Worm (Caenorhabditis elegans): ENCODE results near the gene zip-8.

Gene zip-8

DNA sequence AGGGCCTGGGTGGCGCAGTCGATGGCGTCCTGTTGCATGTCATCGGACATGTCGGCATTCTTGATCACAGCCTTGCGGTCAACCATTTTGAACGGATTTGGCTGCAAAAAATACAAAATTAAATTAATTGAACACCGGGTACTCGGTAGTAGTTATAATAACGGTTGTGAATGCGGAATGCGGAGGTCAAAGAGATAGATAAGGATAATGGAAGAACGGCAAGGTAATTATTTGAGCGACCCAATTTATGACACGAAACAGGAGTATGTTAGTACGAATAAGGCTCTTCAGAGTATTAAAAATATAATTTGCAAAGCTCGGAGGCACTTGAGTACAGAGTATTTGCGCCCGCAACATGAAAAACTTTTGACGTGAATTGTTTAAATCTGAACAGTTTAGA, 15.1 kb upstream of the zip-8 start, which contains the start of gene dlc-1:
TSS of gene dlc-1 (minus strand) at position 101 of the 400 bp plus-strand sequence.
- TF ChIP-seq F13H6.1 (tag; optimal IDR thresholded peaks at IDR 0.05) = no peak
- no peak for TF ChIP-seq ceh-9 (tag; optimal IDR thresholded peaks at IDR 0.05)
- no peak for TF ChIP-seq npax-4 (tag; optimal IDR thresholded peaks at IDR 0.05)
- no peak for TF ChIP-seq dve-1 (tag; optimal IDR thresholded peaks at IDR 0.05)
- TF ChIP-seq ets-4 (tag; optimal IDR thresholded peaks at IDR 0.05) = no peak
- TF ChIP-seq ceh-18 (tag; optimal IDR thresholded peaks at IDR 0.05) = no peak
- TF ChIP-seq ceh-24 (tag; optimal IDR thresholded peaks at IDR 0.05) = no peak
- TF ChIP-seq odd-2 (tag; optimal IDR thresholded peaks at IDR 0.05) = no peak
- TF ChIP-seq hlh-13 (GFP tag; optimal IDR thresholded peaks at IDR 0.05) = no peak
- no peak for TF ChIP-seq unc-86 (tag; optimal IDR thresholded peaks at IDR 0.05)
- no peak for TF ChIP-seq T23F11.4 (GFP tag; optimal IDR thresholded peaks at IDR 0.05)
- no peak for TF ChIP-seq sox-2 (GFP tag; IDR thresholded peaks at IDR 0.05)
- TF ChIP-seq ceh-45 (GFP tag; IDR thresholded peaks at IDR 0.05) = no peak

DNA sequence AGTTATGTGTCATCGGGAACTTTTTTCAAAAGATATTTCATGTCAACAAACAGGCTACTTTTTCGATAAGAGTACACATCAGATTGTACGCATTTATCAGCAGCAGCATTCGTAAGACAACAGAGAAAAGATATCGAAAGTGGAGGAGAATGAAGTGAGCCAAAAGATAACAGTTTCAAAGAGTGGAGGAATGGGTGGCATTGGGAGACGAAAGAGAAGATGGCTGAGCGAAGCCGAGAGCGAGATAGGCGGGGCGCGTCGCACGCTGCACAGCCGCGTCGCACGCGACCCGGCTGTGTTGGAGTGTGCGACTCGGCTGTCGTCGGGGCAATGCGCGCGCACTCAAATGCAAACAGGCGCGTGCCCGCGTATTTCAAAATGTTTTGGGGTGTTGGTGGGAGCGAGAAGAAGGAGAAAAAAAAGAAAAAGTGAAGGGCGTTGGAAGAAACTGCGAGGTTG, 14.6 kb upstream of the zip-8 start:
- TF ChIP-seq C08G9.2 (tag; optimal IDR thresholded peaks at IDR 0.05) = peak; percentile 18
- TF ChIP-seq dve-1 (tag; optimal IDR thresholded peaks at IDR 0.05) = peak; percentile 14
- TF ChIP-seq dmd-4 (tag; optimal IDR thresholded peaks at IDR 0.05; ENCODE audit: borderline replicate concordance) = no peak
- no peak for TF ChIP-seq madf-2 (tag; optimal IDR thresholded peaks at IDR 0.05)
- no peak for TF ChIP-seq ceh-48 (tag; optimal IDR thresholded peaks at IDR 0.05)
- TF ChIP-seq unc-55 (GFP tag; optimal IDR thresholded peaks at IDR 0.05) = peak; percentile 28
- no peak for TF ChIP-seq ahr-1 (tag; optimal IDR thresholded peaks at IDR 0.05)
- TF ChIP-seq hlh-13 (GFP tag; optimal IDR thresholded peaks at IDR 0.05) = no peak
- TF ChIP-seq ztf-16 (tag; optimal IDR thresholded peaks at IDR 0.05) = no peak
- no peak for TF ChIP-seq ceh-9 (tag; optimal IDR thresholded peaks at IDR 0.05)
- no peak for TF ChIP-seq lin-11 (tag; optimal IDR thresholded peaks at IDR 0.05)
- TF ChIP-seq hlh-15 (tag; optimal IDR thresholded peaks at IDR 0.05) = no peak
- TF ChIP-seq ref-2 (tag; optimal IDR thresholded peaks at IDR 0.05) = peak; percentile 28
- no peak for TF ChIP-seq ceh-45 (GFP tag; IDR thresholded peaks at IDR 0.05)
- TF ChIP-seq hlh-6 (tag; optimal IDR thresholded peaks at IDR 0.05) = no peak
- peak; percentile 15 for TF ChIP-seq hlh-8 (tag; optimal IDR thresholded peaks at IDR 0.05)
- no peak for TF ChIP-seq unc-42 (tag; optimal IDR thresholded peaks at IDR 0.05)
- no peak for TF ChIP-seq unc-86 (tag; optimal IDR thresholded peaks at IDR 0.05)
- TF ChIP-seq fax-1 (tag; optimal IDR thresholded peaks at IDR 0.05) = no peak
- no peak for TF ChIP-seq sox-2 (GFP tag; IDR thresholded peaks at IDR 0.05)
- TF ChIP-seq unc-3 (GFP tag; conservative IDR thresholded peaks at IDR 0.05) = peak; percentile 41; the same call in 1 of the 2 replicates
- no peak for TF ChIP-seq unc-3 (tag; optimal IDR thresholded peaks at IDR 0.05)
- peak; percentile 5 for TF ChIP-seq pqm-1 (tag; optimal IDR thresholded peaks at IDR 0.05)
- TF ChIP-seq odd-2 (tag; optimal IDR thresholded peaks at IDR 0.05) = no peak
- TF ChIP-seq pat-9 (tag; optimal IDR thresholded peaks at IDR 0.05) = peak; percentile 15
- no peak for TF ChIP-seq T23F11.4 (GFP tag; optimal IDR thresholded peaks at IDR 0.05)
- TF ChIP-seq pag-3 (tag; optimal IDR thresholded peaks at IDR 0.05; ENCODE audit: borderline replicate concordance) = no peak
- no peak for TF ChIP-seq fkh-6 (tag; optimal IDR thresholded peaks at IDR 0.05)
- no peak for TF ChIP-seq tbx-7 (tag; optimal IDR thresholded peaks at IDR 0.05)
- peak; percentile 5 for TF ChIP-seq F13H6.1 (tag; optimal IDR thresholded peaks at IDR 0.05)
- TF ChIP-seq ama-1 (optimal IDR thresholded peaks at IDR 0.05) = no peak
- TF ChIP-seq rnt-1 (tag; optimal IDR thresholded peaks at IDR 0.05) = peak; percentile 31
- TF ChIP-seq ceh-22 (tag; optimal IDR thresholded peaks at IDR 0.05) = no peak
- TF ChIP-seq ets-4 (tag; optimal IDR thresholded peaks at IDR 0.05) = peak; percentile 78
- TF ChIP-seq pha-4 (tag; optimal IDR thresholded peaks at IDR 0.05) = no peak
- TF ChIP-seq ttx-3 (tag; optimal IDR thresholded peaks at IDR 0.05) = no peak
- no peak for TF ChIP-seq npax-4 (tag; optimal IDR thresholded peaks at IDR 0.05)
- TF ChIP-seq sdc-2 (tag; optimal IDR thresholded peaks at IDR 0.05) = peak; percentile 5
- TF ChIP-seq tbx-2 (tag; optimal IDR thresholded peaks at IDR 0.05) = peak; percentile 74
- TF ChIP-seq pha-2 (tag; optimal IDR thresholded peaks at IDR 0.05) = no peak
- peak; percentile 90 for TF ChIP-seq nfya-1 (tag; optimal IDR thresholded peaks at IDR 0.05)
- peak; percentile 32 for TF ChIP-seq eyg-1 (tag; optimal IDR thresholded peaks at IDR 0.05)
- TF ChIP-seq zip-5 (tag; optimal IDR thresholded peaks at IDR 0.05) = no peak
- TF ChIP-seq ceh-31 (tag; optimal IDR thresholded peaks at IDR 0.05) = peak; percentile 75
- peak; percentile 98 for TF ChIP-seq elt-2 (tag; optimal IDR thresholded peaks at IDR 0.05)
- no peak for TF ChIP-seq elt-4 (tag; optimal IDR thresholded peaks at IDR 0.05)
- TF ChIP-seq nhr-232 (tag; optimal IDR thresholded peaks at IDR 0.05) = no peak
- no peak for TF ChIP-seq ceh-30 (tag; optimal IDR thresholded peaks at IDR 0.05)
- TF ChIP-seq pax-1 (tag; optimal IDR thresholded peaks at IDR 0.05) = no peak

Measured in whole organism, late embryonic.